Fruit fly (Drosophila melanogaster) whole organism, adult: ENCODE results near the gene Pex19.

ENCODE experiments used
- CG11617 ChIP-seq: fragments of 200-800 bp; sonication (Bioruptor generic); optimal IDR thresholded peaks from 2 replicates; lab custom pipeline; 2017; ENCODE audit warnings: mild to moderate bottlenecking, missing biosample characterization, missing genetic modification reagents, missing genetic modification characterization
- CG1620 ChIP-seq: fragments of 200-800 bp; sonication (Bioruptor generic); optimal IDR thresholded peaks from 2 replicates; lab custom pipeline; 2016; ENCODE audit warnings: missing biosample characterization, missing genetic modification characterization
- CG5204 ChIP-seq: fragments of 200-800 bp; sonication (Bioruptor generic); optimal IDR thresholded peaks from 2 replicates; lab custom pipeline; 2016; ENCODE audit warnings: missing biosample characterization, missing genetic modification characterization
- cic ChIP-seq: fragments of 200-800 bp; sonication (Bioruptor generic); optimal IDR thresholded peaks from 2 replicates; lab custom pipeline; 2017; ENCODE audit warnings: missing biosample characterization, mild to moderate bottlenecking, missing genetic modification characterization, moderate library complexity
- cnc ChIP-seq, 2 experiments: fragments of >200 bp; optimal IDR thresholded peaks; 2 replicates each; lab custom pipeline; 2017
- kay ChIP-seq: fragments of 200-800 bp; sonication (Bioruptor generic); peaks from one replicate; lab custom pipeline; 2016; ENCODE audit warnings: missing biosample characterization, missing genetic modification characterization, borderline replicate concordance
- ovo ChIP-seq: fragments of 200-800 bp; sonication (Bioruptor generic); optimal IDR thresholded peaks from 2 replicates; lab custom pipeline; 2016; ENCODE audit warnings: missing biosample characterization, missing genetic modification characterization

DNA sequence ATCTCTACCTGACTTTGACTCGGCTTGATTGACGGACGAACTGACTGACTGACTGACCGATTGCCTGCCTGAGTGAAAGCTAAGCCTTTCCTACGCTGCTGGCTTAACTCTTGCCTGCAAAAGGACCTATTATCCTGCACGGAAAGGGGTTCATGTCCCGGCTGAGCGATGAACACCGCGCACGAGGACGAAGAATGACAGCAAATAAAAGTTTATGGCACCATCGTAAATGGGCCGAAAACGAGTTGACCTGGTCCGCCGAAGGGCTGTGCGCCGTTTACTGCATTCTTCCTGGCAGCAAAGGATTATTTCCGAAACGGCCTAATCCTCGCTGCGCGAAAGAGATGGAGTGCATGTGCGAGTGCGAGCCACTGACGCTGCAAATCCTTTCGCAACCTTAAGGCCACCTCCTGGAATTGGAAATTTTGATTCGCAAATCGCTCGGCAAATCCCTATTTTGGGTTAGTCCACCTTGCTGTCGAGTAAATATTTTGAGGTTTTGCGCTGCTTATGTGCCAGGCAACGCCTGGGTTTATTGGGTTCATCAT is 10.4 kb upstream of the Pex19 start:
- TF ChIP-seq CG11617 (GFP tag; lab: Kevin White, UChicago), result no peak
- no peak for TF ChIP-seq cnc (optimal IDR thresholded peaks at IDR 0.05; lab: Kevin White, UChicago)
- no peak for TF ChIP-seq cic
- no peak for TF ChIP-seq ovo (GFP tag; lab: Kevin White, UChicago)
- TF ChIP-seq CG1620, result no peak
- no peak for TF ChIP-seq kay (GFP tag; lab: Kevin White, UChicago)
- TF ChIP-seq CG5204 (GFP tag; lab: Kevin White, UChicago), result no peak
